Fruit fly (Drosophila melanogaster) whole organism, pupa: ENCODE results near the gene Rbm13.

Experiments
- CG10348 ChIP-seq: fragments of 200-800 bp; sonication (Bioruptor generic); IDR thresholded peaks from 2 replicates; pipeline ENCODE4 v1.3.6; 2022; ENCODE audit warnings: missing biosample characterization, missing genetic modification characterization
- CG13204 ChIP-seq: fragments of 200-800 bp; sonication (Bioruptor generic); optimal IDR thresholded peaks from 2 replicates; lab custom pipeline; 2018; ENCODE audit warnings: missing biosample characterization, mild to moderate bottlenecking, missing genetic modification characterization, moderate library complexity
- CG14655 ChIP-seq: fragments of 200-800 bp; sonication (Bioruptor generic); optimal IDR thresholded peaks from 3 replicates; lab custom pipeline; 2017; ENCODE audit warnings: mild to moderate bottlenecking, missing biosample characterization, missing genetic modification reagents, missing genetic modification characterization
- CG34367 ChIP-seq: fragments of 200-800 bp; sonication (Bioruptor generic); optimal IDR thresholded peaks from 2 replicates; lab custom pipeline; 2018; ENCODE audit warnings: missing biosample characterization, mild to moderate bottlenecking, missing genetic modification characterization
- CG8159 ChIP-seq: fragments of 200-800 bp; sonication (Bioruptor generic); optimal IDR thresholded peaks from 3 replicates; lab custom pipeline; 2018; ENCODE audit warnings: missing biosample characterization, mild to moderate bottlenecking, missing genetic modification characterization, moderate library complexity
- CG8301 ChIP-seq: fragments of 200-800 bp; sonication (Bioruptor generic); optimal IDR thresholded peaks from 2 replicates; lab custom pipeline; 2018; ENCODE audit warnings: missing biosample characterization, mild to moderate bottlenecking, missing genetic modification characterization
- EcR ChIP-seq: fragments of 200-800 bp; sonication (Bioruptor generic); optimal IDR thresholded peaks from 3 replicates; lab custom pipeline; 2019; ENCODE audit warnings: missing biosample characterization, missing genetic modification characterization, mild to moderate bottlenecking, moderate library complexity, missing genetic modification reagents
- gl ChIP-seq: fragments of 200-800 bp; sonication (Bioruptor generic); optimal IDR thresholded peaks from 2 replicates; lab custom pipeline; 2018; ENCODE audit warnings: missing biosample characterization, mild to moderate bottlenecking, missing genetic modification characterization

dm6 chrX:8884678-8885077, 16.8 kb upstream of the Rbm13 start:
- TF ChIP-seq CG8301 (tag; lab: Kevin White, UChicago) (no peak), CG13204 (GFP tag; lab: Kevin White, UChicago) (no peak), gl (tag; lab: Kevin White, UChicago) (no peak), CG34367 (tag; lab: Kevin White, UChicago) (no peak), CG10348 (GFP tag; lab: Robert Waterston, UW) (no peak), CG8159 (tag; lab: Kevin White, UChicago) (no peak), EcR (GFP tag; lab: Kevin White, UChicago) (no peak), CG14655 (GFP tag; lab: Kevin White, UChicago) (no peak)
